Fruit fly (Drosophila melanogaster) whole organism, embryonic: ENCODE measurements around the gene Bruce.

Source experiments
- ATbp ChIP-seq: fragments of 200-800 bp; sonication (Bioruptor generic); optimal IDR thresholded peaks from 2 replicates; lab custom pipeline; 2017; ENCODE audit warnings: missing biosample characterization, mild to moderate bottlenecking, missing genetic modification characterization, missing genetic modification reagents
- Ada2b ChIP-seq: fragments of 200-800 bp; sonication (Bioruptor generic); IDR thresholded peaks from 2 replicates; pipeline ENCODE4 v1.3.6; 2022; ENCODE audit warnings: missing biosample characterization, missing genetic modification characterization
- CG10462 ChIP-seq: fragments of 200-800 bp; sonication (Bioruptor generic); optimal IDR thresholded peaks from 2 replicates; lab custom pipeline; 2016; ENCODE audit warnings: missing biosample characterization, missing genetic modification characterization
- CG11085 ChIP-seq: fragments of 200-800 bp; sonication (Bioruptor generic); IDR thresholded peaks from 2 replicates; pipeline ENCODE4 v1.3.6; 2022; ENCODE audit warnings: missing biosample characterization, missing genetic modification characterization
- CG12155 ChIP-seq: fragments of 200-800 bp; sonication (Bioruptor generic); optimal IDR thresholded peaks from 3 replicates; lab custom pipeline; 2016; ENCODE audit warnings: missing biosample characterization, missing genetic modification characterization
- CG12236 ChIP-seq: fragments of 200-800 bp; sonication (Bioruptor generic); optimal IDR thresholded peaks from 2 replicates; lab custom pipeline; 2016; ENCODE audit warnings: missing biosample characterization, missing genetic modification characterization
- CG12299 ChIP-seq: fragments of 200-800 bp; sonication (Bioruptor generic); optimal IDR thresholded peaks from 2 replicates; lab custom pipeline; 2018; ENCODE audit warnings: missing biosample characterization, mild to moderate bottlenecking, missing genetic modification characterization
- CG15073 ChIP-seq: fragments of 200-800 bp; sonication (Bioruptor generic); optimal IDR thresholded peaks from 2 replicates; lab custom pipeline; 2016; ENCODE audit warnings: missing biosample characterization, missing genetic modification characterization
- CG16813 ChIP-seq: fragments of 200-800 bp; sonication (Bioruptor generic); IDR thresholded peaks from 3 replicates; pipeline ENCODE4 v1.3.6; 2022; ENCODE audit warnings: missing biosample characterization, missing genetic modification characterization; ENCODE audit not compliant: partially characterized antibody
- CG17359 ChIP-seq: fragments of 200-800 bp; sonication (Bioruptor generic); optimal IDR thresholded peaks from 3 replicates; lab custom pipeline; 2018; ENCODE audit warnings: missing biosample characterization, mild to moderate bottlenecking, missing genetic modification characterization, moderate library complexity
- CG17361 ChIP-seq: fragments of 200-800 bp; sonication (Bioruptor generic); IDR thresholded peaks from 3 replicates; pipeline ENCODE4 v1.3.6; 2022; ENCODE audit warnings: missing biosample characterization, missing genetic modification characterization
- CG17802 ChIP-seq: fragments of 200-800 bp; sonication (Bioruptor generic); optimal IDR thresholded peaks from 2 replicates; lab custom pipeline; 2018; ENCODE audit warnings: missing biosample characterization, mild to moderate bottlenecking, missing genetic modification characterization, moderate library complexity
- CG18476 ChIP-seq: fragments of 200-800 bp; sonication (Bioruptor generic); optimal IDR thresholded peaks from 2 replicates; lab custom pipeline; 2016; ENCODE audit warnings: missing biosample characterization, mild to moderate bottlenecking, missing genetic modification characterization
- CG2875 ChIP-seq: fragments of 200-800 bp; sonication (Bioruptor generic); optimal IDR thresholded peaks from 2 replicates; lab custom pipeline; 2017; ENCODE audit warnings: missing biosample characterization, mild to moderate bottlenecking, missing genetic modification characterization, missing genetic modification reagents
- CG31388 ChIP-seq: fragments of 200-800 bp; sonication (Bioruptor generic); optimal IDR thresholded peaks from 2 replicates; lab custom pipeline; 2016; ENCODE audit warnings: missing biosample characterization, missing genetic modification characterization
- CG3163 ChIP-seq: fragments of 200-800 bp; sonication (Bioruptor generic); optimal IDR thresholded peaks from 3 replicates; lab custom pipeline; 2016; ENCODE audit warnings: missing biosample characterization, missing genetic modification characterization
- CG33213 ChIP-seq: fragments of 200-800 bp; sonication (Bioruptor generic); optimal IDR thresholded peaks from 3 replicates; lab custom pipeline; 2016; ENCODE audit warnings: missing biosample characterization, missing genetic modification characterization
- CG3995 ChIP-seq: fragments of 200-800 bp; sonication (Bioruptor generic); optimal IDR thresholded peaks from 3 replicates; lab custom pipeline; 2016; ENCODE audit warnings: missing biosample characterization, missing genetic modification characterization
- CG4404 ChIP-seq: fragments of 200-800 bp; sonication (Bioruptor generic); IDR thresholded peaks from 2 replicates; pipeline ENCODE4 v1.3.6; 2022; ENCODE audit warnings: missing biosample characterization, missing genetic modification characterization
- CG4730 ChIP-seq: fragments of 200-800 bp; sonication (Bioruptor generic); IDR thresholded peaks from 2 replicates; pipeline ENCODE4 v1.3.6; 2022; ENCODE audit warnings: missing biosample characterization, missing genetic modification characterization
- CG6765 ChIP-seq: fragments of 200-800 bp; sonication (Bioruptor generic); optimal IDR thresholded peaks from 3 replicates; lab custom pipeline; 2017; ENCODE audit warnings: missing biosample characterization, mild to moderate bottlenecking, missing genetic modification characterization
- CG7928 ChIP-seq: fragments of 200-800 bp; sonication (Bioruptor generic); optimal IDR thresholded peaks from 2 replicates; lab custom pipeline; 2017; ENCODE audit warnings: missing biosample characterization, mild to moderate bottlenecking, missing genetic modification characterization
- CG9437 ChIP-seq: fragments of 200-800 bp; sonication (Bioruptor generic); optimal IDR thresholded peaks from 2 replicates; lab custom pipeline; 2018; ENCODE audit warnings: missing biosample characterization, mild to moderate bottlenecking, missing genetic modification characterization
- CG9797 ChIP-seq: fragments of 200-800 bp; sonication (Bioruptor generic); optimal IDR thresholded peaks from 3 replicates; lab custom pipeline; 2018; ENCODE audit warnings: missing biosample characterization, mild to moderate bottlenecking, missing genetic modification characterization
- Camta ChIP-seq: fragments of 200-800 bp; sonication (Bioruptor generic); optimal IDR thresholded peaks from 2 replicates; lab custom pipeline; 2016; ENCODE audit warnings: missing biosample characterization, missing genetic modification characterization
- Dref ChIP-seq: fragments of 200-800 bp; sonication (Bioruptor generic); IDR thresholded peaks from 2 replicates; pipeline ENCODE4 v1.3.6; 2022; ENCODE audit warnings: missing biosample characterization, missing genetic modification characterization
- E2f1 ChIP-seq: fragments of 200-800 bp; sonication (Bioruptor generic); IDR thresholded peaks from 2 replicates; pipeline ENCODE4 v1.3.6; 2022; ENCODE audit warnings: missing biosample characterization, missing genetic modification characterization
- Elba2 ChIP-seq: fragments of 200-800 bp; sonication (Bioruptor generic); optimal IDR thresholded peaks from 3 replicates; lab custom pipeline; 2016; ENCODE audit warnings: missing biosample characterization, missing genetic modification characterization
- Ets97D ChIP-seq: fragments of 200-800 bp; sonication (Bioruptor generic); optimal IDR thresholded peaks from 3 replicates; lab custom pipeline; 2016; ENCODE audit warnings: missing biosample characterization, missing genetic modification characterization
- Gsc ChIP-seq: fragments of 200-800 bp; sonication (Bioruptor generic); IDR thresholded peaks from 2 replicates; pipeline ENCODE4 v1.3.6; 2022; ENCODE audit warnings: missing biosample characterization, missing genetic modification characterization
- Lhr ChIP-seq: fragments of 200-800 bp; sonication (Bioruptor generic); optimal IDR thresholded peaks from 3 replicates; lab custom pipeline; 2017; ENCODE audit warnings: mild to moderate bottlenecking, missing biosample characterization, missing genetic modification reagents, missing genetic modification characterization
- Med ChIP-seq: fragments of 200-800 bp; sonication (Bioruptor generic); peaks from one replicate; lab custom pipeline; 2016; ENCODE audit warnings: missing biosample characterization, missing genetic modification characterization, mild to moderate bottlenecking, inconsistent platforms, moderate library complexity
- PHDP ChIP-seq: fragments of 200-800 bp; sonication (Bioruptor generic); optimal IDR thresholded peaks from 3 replicates; lab custom pipeline; 2018; ENCODE audit warnings: missing biosample characterization, mild to moderate bottlenecking, missing genetic modification characterization, moderate library complexity
- Trl ChIP-seq, 3 experiments: fragments of >200 bp in 2 of 3; fragments of 200-800 bp in 1 of 3; sonication (Bioruptor generic) in 1 of 3; optimal IDR thresholded peaks; 2 replicates in 1 of 3; 3 replicates in 2 of 3; lab custom pipeline; 2016 to 2017; ENCODE audit warnings: missing biosample characterization in 1 of 3, missing genetic modification characterization in 1 of 3
- YL-1 ChIP-seq: fragments of 200-800 bp; sonication (Bioruptor generic); optimal IDR thresholded peaks from 3 replicates; lab custom pipeline; 2017; ENCODE audit warnings: missing biosample characterization, mild to moderate bottlenecking, missing genetic modification characterization
- ac ChIP-seq: fragments of 200-800 bp; sonication (Bioruptor generic); optimal IDR thresholded peaks from 3 replicates; lab custom pipeline; 2017; ENCODE audit warnings: missing biosample characterization, mild to moderate bottlenecking, missing genetic modification characterization
- ap ChIP-seq: fragments of 200-800 bp; sonication (Bioruptor generic); IDR thresholded peaks from 2 replicates; pipeline ENCODE4 v1.3.6; 2022; ENCODE audit warnings: missing biosample characterization, missing genetic modification characterization
- ci ChIP-seq: fragments of 200-800 bp; sonication (Bioruptor generic); IDR thresholded peaks from 3 replicates; pipeline ENCODE4 v1.3.6; 2022; ENCODE audit warnings: missing biosample characterization, missing genetic modification characterization
- corto ChIP-seq: fragments of 200-800 bp; sonication (Bioruptor generic); optimal IDR thresholded peaks from 2 replicates; lab custom pipeline; 2016; ENCODE audit warnings: missing biosample characterization, mild to moderate bottlenecking, missing genetic modification characterization, moderate library complexity
- croc ChIP-seq: fragments of 200-800 bp; sonication (Bioruptor generic); conservative IDR thresholded peaks from 3 replicates; pipeline ENCODE4 v1.3.6; 2022; ENCODE audit warnings: missing biosample characterization, missing genetic modification characterization
- dmrt11E ChIP-seq: fragments of 200-800 bp; sonication (Bioruptor generic); optimal IDR thresholded peaks from 3 replicates; lab custom pipeline; 2018; ENCODE audit warnings: missing biosample characterization, mild to moderate bottlenecking, missing genetic modification characterization, moderate library complexity
- fd3F ChIP-seq: fragments of 200-800 bp; sonication (Bioruptor generic); optimal IDR thresholded peaks from 2 replicates; lab custom pipeline; 2018; ENCODE audit warnings: missing biosample characterization, mild to moderate bottlenecking, missing genetic modification characterization, moderate library complexity
- ftz-f1 ChIP-seq: fragments of 200-800 bp; sonication (Bioruptor generic); optimal IDR thresholded peaks from 2 replicates; lab custom pipeline; 2016; ENCODE audit warnings: missing biosample characterization, missing genetic modification characterization
- lov ChIP-seq, 2 experiments: fragments of 200-800 bp in 1 of 2; fragments of >200 bp in 1 of 2; sonication (Bioruptor generic) in 1 of 2; IDR thresholded peaks in 1 of 2; optimal IDR thresholded peaks in 1 of 2; 2 replicates in 1 of 2; 3 replicates in 1 of 2; pipeline versions ENCODE4 v1.3.6 to Lab custom; 2017 to 2022; ENCODE audit warnings: missing biosample characterization in 1 of 2, missing genetic modification characterization in 1 of 2
- peb ChIP-seq: fragments of 200-800 bp; sonication (Bioruptor generic); IDR thresholded peaks from 2 replicates; pipeline ENCODE4 v1.3.6; 2022; ENCODE audit warnings: missing biosample characterization, missing genetic modification characterization
- pita ChIP-seq: fragments of 200-800 bp; sonication (Bioruptor generic); optimal IDR thresholded peaks from 2 replicates; lab custom pipeline; 2017; ENCODE audit warnings: missing biosample characterization, mild to moderate bottlenecking, missing genetic modification characterization
- sna ChIP-seq: fragments of 200-800 bp; sonication (Bioruptor generic); IDR thresholded peaks from 2 replicates; pipeline ENCODE4 v1.3.6; 2022; ENCODE audit warnings: missing biosample characterization, missing genetic modification characterization; ENCODE audit not compliant: partially characterized antibody
- sug ChIP-seq: fragments of 200-800 bp; optimal IDR thresholded peaks from 2 replicates; lab custom pipeline; 2019; ENCODE audit warnings: missing biosample characterization, mild to moderate bottlenecking, missing genetic modification characterization, moderate library complexity
- zen2 ChIP-seq: fragments of 200-800 bp; sonication (Bioruptor generic); IDR thresholded peaks from 3 replicates; pipeline ENCODE4 v1.3.6; 2022; ENCODE audit warnings: missing biosample characterization, missing genetic modification characterization; ENCODE audit not compliant: partially characterized antibody
- zfh2 ChIP-seq: fragments of 200-800 bp; sonication (Bioruptor generic); optimal IDR thresholded peaks from 2 replicates; lab custom pipeline; 2016; ENCODE audit warnings: missing biosample characterization, missing genetic modification characterization

Gene Bruce

dm6 chr3R:10332823-10333263 is 1.7 kb upstream of the Bruce start, which contains the start of gene sle (continued):
- peak; percentile 76 for TF ChIP-seq CG17361 (GFP tag; lab: Robert Waterston, UW)
- TF ChIP-seq dmrt11E = peak; percentile 33
- peak; percentile 96 for TF ChIP-seq Med (GFP tag; lab: Kevin White, UChicago)
- peak; percentile 24 for TF ChIP-seq CG12236 (GFP tag; lab: Kevin White, UChicago)
- TF ChIP-seq ac (GFP tag; lab: Kevin White, UChicago) = no peak
- no peak for TF ChIP-seq croc (GFP tag; lab: Robert Waterston, UW)
- TF ChIP-seq CG17802 = peak; percentile 38
- TF ChIP-seq CG7928 (GFP tag; lab: Kevin White, UChicago) = peak; percentile 54
- TF ChIP-seq lov (optimal IDR thresholded peaks at IDR 0.05; lab: Kevin White, UChicago) = no peak
- no peak for TF ChIP-seq lov (GFP tag; IDR thresholded peaks at IDR 0.05; lab: Robert Waterston, UW)
- peak; percentile 3 for TF ChIP-seq fd3F
- no peak for TF ChIP-seq pita (GFP tag; lab: Kevin White, UChicago)
- peak; percentile 46; the same call in 1 of the 2 replicates for TF ChIP-seq peb
- no peak for TF ChIP-seq ci (GFP tag; lab: Robert Waterston, UW)
- TF ChIP-seq CG4404 (GFP tag; lab: Robert Waterston, UW) = peak; percentile 24; the same call in 1 of the 2 replicates
- TF ChIP-seq CG12155 (GFP tag; lab: Kevin White, UChicago) = peak; percentile 76
- no peak for TF ChIP-seq ftz-f1
- peak; percentile 57 for TF ChIP-seq zfh2 (GFP tag; lab: Kevin White, UChicago)
- peak; percentile 38; the same call in 1 of the 2 replicates for TF ChIP-seq E2f1
- peak; percentile 62 for TF ChIP-seq sug (tag; lab: Kevin White, UChicago)
- TF ChIP-seq ap = no peak
- no peak for TF ChIP-seq CG17359 (tag; lab: Kevin White, UChicago)
- peak; percentile 14 for TF ChIP-seq Elba2 (GFP tag; lab: Kevin White, UChicago)
- TF ChIP-seq CG11085 = no peak
- peak; percentile 54 for TF ChIP-seq CG9797 (GFP tag; lab: Kevin White, UChicago)
- TF ChIP-seq PHDP (tag; lab: Kevin White, UChicago) = no peak
- TF ChIP-seq CG18476 (GFP tag; lab: Kevin White, UChicago) = peak; percentile 61
- TF ChIP-seq CG12299 = no peak
- peak; percentile 93 for TF ChIP-seq CG3995 (GFP tag; lab: Kevin White, UChicago)
- TF ChIP-seq Dref (GFP tag; lab: Robert Waterston, UW) = peak; percentile 68
- no peak for TF ChIP-seq ATbp (GFP tag; lab: Kevin White, UChicago)
- TF ChIP-seq CG3163 (GFP tag; lab: Kevin White, UChicago) = peak; percentile 39
- TF ChIP-seq Ada2b (GFP tag; lab: Robert Waterston, UW) = no peak
- no peak for TF ChIP-seq sna (GFP tag; lab: Robert Waterston, UW)
- peak; percentile 51 for TF ChIP-seq Camta
- TF ChIP-seq CG2875 (GFP tag; lab: Kevin White, UChicago) = no peak
- no peak for TF ChIP-seq CG6765
- no peak for TF ChIP-seq Gsc
- TF ChIP-seq CG31388 (GFP tag; lab: Kevin White, UChicago) = no peak
- peak; percentile 79 for TF ChIP-seq Ets97D (GFP tag; lab: Kevin White, UChicago)
- no peak for TF ChIP-seq Trl (optimal IDR thresholded peaks at IDR 0.05; lab: Kevin White, UChicago)
- TF ChIP-seq Trl (GFP tag; optimal IDR thresholded peaks at IDR 0.05; lab: Kevin White, UChicago) = peak; percentile 61
- TF ChIP-seq corto (GFP tag; lab: Kevin White, UChicago) = no peak
- TF ChIP-seq CG33213 (GFP tag; lab: Kevin White, UChicago) = peak; percentile 42
- TF ChIP-seq CG9437 (GFP tag; lab: Kevin White, UChicago) = peak; percentile 44
- TF ChIP-seq CG4730 = no peak
- peak; percentile 27 for TF ChIP-seq CG10462
- TF ChIP-seq YL-1 (GFP tag; lab: Kevin White, UChicago) = peak; percentile 89
- TF ChIP-seq CG16813 = peak; percentile 59
- no peak for TF ChIP-seq zen2 (GFP tag; lab: Robert Waterston, UW)
- TF ChIP-seq CG15073 = no peak
- TF ChIP-seq Lhr = peak; percentile 48
